Worm (Caenorhabditis elegans): Measurements from ENCODE around the gene aly-2.

ce11 chrIV:9159863-9160262, 12.6 kb downstream of the aly-2 start:
- peak; percentile 97 for TF ChIP-seq fos-1 (tag; optimal IDR thresholded peaks at IDR 0.05)
- no peak for TF ChIP-seq nhr-237 (tag; optimal IDR thresholded peaks at IDR 0.05)
- TF ChIP-seq nhr-12 (tag; optimal IDR thresholded peaks at IDR 0.05) = no peak
- TF ChIP-seq blmp-1 (tag; optimal IDR thresholded peaks at IDR 0.05; ENCODE audit: insufficient read depth) = no peak
- peak; percentile 91 for TF ChIP-seq skn-1 (tag; optimal IDR thresholded peaks at IDR 0.05)
- no peak for TF ChIP-seq nhr-25 (tag; optimal IDR thresholded peaks at IDR 0.05)
- TF ChIP-seq ceh-82 (tag; optimal IDR thresholded peaks at IDR 0.05) = no peak
- TF ChIP-seq lin-39 (tag; optimal IDR thresholded peaks at IDR 0.05) = no peak
- TF ChIP-seq mdl-1 (tag; optimal IDR thresholded peaks at IDR 0.05) = no peak
- TF ChIP-seq nhr-77 (tag; optimal IDR thresholded peaks at IDR 0.05) = no peak
- no peak for TF ChIP-seq zag-1 (tag; optimal IDR thresholded peaks at IDR 0.05)
